Worm (Caenorhabditis elegans) whole organism, L3 larva: ENCODE results near the gene R03H10.7.

ENCODE experiments used
- egl-27 ChIP-seq: sonication (generic microtip); optimal IDR thresholded peaks from 4 replicates; lab custom pipeline; 2017; ENCODE audit warnings: missing biosample characterization, missing genetic modification reagents, missing genetic modification characterization
- jun-1 ChIP-seq: fragments of 150-350 bp; optimal IDR thresholded peaks from 2 replicates; lab custom pipeline; 2014; ENCODE audit warnings: missing biosample characterization, missing genetic modification reagents, missing genetic modification characterization
- nhr-25 ChIP-seq: sonication (generic microtip); optimal IDR thresholded peaks from 2 replicates; lab custom pipeline; 2017; ENCODE audit warnings: missing biosample characterization, missing genetic modification characterization
- nhr-28 ChIP-seq: fragments of 150-350 bp; optimal IDR thresholded peaks from 2 replicates; lab custom pipeline; 2014; ENCODE audit warnings: missing biosample characterization, missing genetic modification characterization
- nhr-76 ChIP-seq: fragments of 150-350 bp; sonication (generic microtip); optimal IDR thresholded peaks from 5 replicates; lab custom pipeline; 2014; ENCODE audit warnings: missing biosample characterization, missing genetic modification characterization
- pha-4 ChIP-seq: fragments of 150-350 bp; optimal IDR thresholded peaks from 2 replicates; lab custom pipeline; 2014; ENCODE audit warnings: missing biosample characterization, missing genetic modification reagents, missing genetic modification characterization
- pqm-1 ChIP-seq: fragments of 150-350 bp; optimal IDR thresholded peaks from 2 replicates; lab custom pipeline; 2017; ENCODE audit warnings: missing biosample characterization, missing genetic modification characterization, inconsistent platforms
- sea-2 ChIP-seq: fragments of 150-350 bp; sonication (generic microtip); optimal IDR thresholded peaks from 4 replicates; lab custom pipeline; 2014; ENCODE audit warnings: missing biosample characterization, missing genetic modification reagents, missing genetic modification characterization
- skn-1 ChIP-seq: fragments of 150-350 bp; optimal IDR thresholded peaks from 2 replicates; lab custom pipeline; 2014; ENCODE audit warnings: missing biosample characterization, missing genetic modification characterization
- snpc-4 ChIP-seq: fragments of 150-350 bp; optimal IDR thresholded peaks from 2 replicates; lab custom pipeline; 2014; ENCODE audit warnings: missing biosample characterization, missing genetic modification characterization
- unc-39 ChIP-seq: sonication (generic microtip); optimal IDR thresholded peaks from 4 replicates; lab custom pipeline; 2017; ENCODE audit warnings: missing biosample characterization, missing genetic modification characterization
- unc-62 ChIP-seq: fragments of 150-350 bp; sonication (generic microtip); optimal IDR thresholded peaks from 4 replicates; lab custom pipeline; 2014; ENCODE audit warnings: missing biosample characterization, missing genetic modification reagents, missing genetic modification characterization

ce11 chrII:4183979-4184378, 5.2 kb upstream of the R03H10.7 start:
- TF ChIP-seq skn-1 (no peak), snpc-4 (tag; lab: Kevin White, UChicago) (no peak), egl-27 (tag; lab: Kevin White, UChicago) (no peak), nhr-25 (tag; lab: Kevin White, UChicago) (no peak), jun-1 (no peak), unc-62 (no peak), pqm-1 (tag; lab: Kevin White, UChicago) (no peak), unc-39 (tag; lab: Kevin White, UChicago) (no peak), nhr-28 (no peak), pha-4 (tag; lab: Kevin White, UChicago) (no peak), sea-2 (no peak), nhr-76 (tag; lab: Kevin White, UChicago) (no peak)
